Worm (Caenorhabditis elegans): Measurements from ENCODE around the gene elpc-4.

ce11 chrIV:8010521-8010920 is 6.3 kb upstream of the elpc-4 start:
- no peak for TF ChIP-seq gmeb-1 (tag; optimal IDR thresholded peaks at IDR 0.05)
- no peak for TF ChIP-seq egl-27 (tag; optimal IDR thresholded peaks at IDR 0.05)
- no peak for TF ChIP-seq lin-13 (GFP tag; optimal IDR thresholded peaks at IDR 0.05)
